Fruit fly (Drosophila melanogaster) whole organism, embryonic: ENCODE results near the gene stas.

Experiments used
- ATbp ChIP-seq: fragments of 200-800 bp; sonication (Bioruptor generic); optimal IDR thresholded peaks from 2 replicates; lab custom pipeline; 2017; ENCODE audit warnings: missing biosample characterization, mild to moderate bottlenecking, missing genetic modification characterization, missing genetic modification reagents
- B-H1 ChIP-seq: fragments of 200-800 bp; sonication (Bioruptor generic); IDR thresholded peaks from 3 replicates; pipeline ENCODE4 v1.3.6; 2022; ENCODE audit warnings: missing biosample characterization, missing genetic modification characterization
- Bgb ChIP-seq: fragments of 200-800 bp; sonication (Bioruptor generic); IDR thresholded peaks from 2 replicates; pipeline ENCODE4 v1.3.6; 2022; ENCODE audit warnings: missing biosample characterization, missing genetic modification characterization; ENCODE audit not compliant: partially characterized antibody
- CG1024 ChIP-seq: fragments of 200-800 bp; sonication (Bioruptor generic); IDR thresholded peaks from 2 replicates; pipeline ENCODE4 v1.3.6; 2022; ENCODE audit warnings: missing biosample characterization, missing genetic modification characterization
- CG13296 ChIP-seq: fragments of 200-800 bp; sonication (Bioruptor generic); optimal IDR thresholded peaks from 3 replicates; lab custom pipeline; 2018; ENCODE audit warnings: missing biosample characterization, mild to moderate bottlenecking, missing genetic modification characterization
- CG14710 ChIP-seq: fragments of 200-800 bp; sonication (Bioruptor generic); optimal IDR thresholded peaks from 3 replicates; lab custom pipeline; 2019; ENCODE audit warnings: missing biosample characterization, mild to moderate bottlenecking, missing genetic modification characterization, moderate library complexity
- CG15073 ChIP-seq: fragments of 200-800 bp; sonication (Bioruptor generic); optimal IDR thresholded peaks from 2 replicates; lab custom pipeline; 2016; ENCODE audit warnings: missing biosample characterization, missing genetic modification characterization
- CG17359 ChIP-seq: fragments of 200-800 bp; sonication (Bioruptor generic); optimal IDR thresholded peaks from 3 replicates; lab custom pipeline; 2018; ENCODE audit warnings: missing biosample characterization, mild to moderate bottlenecking, missing genetic modification characterization, moderate library complexity
- CG2120 ChIP-seq: fragments of 200-800 bp; sonication (Bioruptor generic); optimal IDR thresholded peaks from 3 replicates; lab custom pipeline; 2016; ENCODE audit warnings: missing biosample characterization, missing genetic modification characterization
- CG2129 ChIP-seq: fragments of 200-800 bp; sonication (Bioruptor generic); IDR thresholded peaks from 2 replicates; pipeline ENCODE4 v1.3.6; 2022; ENCODE audit warnings: missing biosample characterization, missing genetic modification characterization; ENCODE audit not compliant: partially characterized antibody
- CG31388 ChIP-seq: fragments of 200-800 bp; sonication (Bioruptor generic); optimal IDR thresholded peaks from 2 replicates; lab custom pipeline; 2016; ENCODE audit warnings: missing biosample characterization, missing genetic modification characterization
- CG4282 ChIP-seq: fragments of 200-800 bp; sonication (Bioruptor generic); optimal IDR thresholded peaks from 2 replicates; lab custom pipeline; 2016; ENCODE audit warnings: missing biosample characterization, missing genetic modification characterization
- CG4707 ChIP-seq: fragments of 200-800 bp; sonication (Bioruptor generic); optimal IDR thresholded peaks from 2 replicates; lab custom pipeline; 2018; ENCODE audit warnings: missing biosample characterization, mild to moderate bottlenecking, missing genetic modification characterization, moderate library complexity
- CG4730 ChIP-seq: fragments of 200-800 bp; sonication (Bioruptor generic); IDR thresholded peaks from 2 replicates; pipeline ENCODE4 v1.3.6; 2022; ENCODE audit warnings: missing biosample characterization, missing genetic modification characterization
- CG6175 ChIP-seq: fragments of 200-800 bp; sonication (Bioruptor generic); IDR thresholded peaks from 3 replicates; pipeline ENCODE4 v1.3.6; 2022; ENCODE audit warnings: missing biosample characterization, missing genetic modification characterization
- CG7556 ChIP-seq: fragments of 200-800 bp; sonication (Bioruptor generic); optimal IDR thresholded peaks from 2 replicates; lab custom pipeline; 2017; ENCODE audit warnings: missing biosample characterization, mild to moderate bottlenecking, missing genetic modification characterization
- CG7963 ChIP-seq: fragments of 200-800 bp; sonication (Bioruptor generic); IDR thresholded peaks from 3 replicates; pipeline ENCODE4 v1.3.6; 2022; ENCODE audit warnings: missing biosample characterization, missing genetic modification characterization; ENCODE audit not compliant: partially characterized antibody
- CG7987 ChIP-seq: fragments of 200-800 bp; sonication (Bioruptor generic); optimal IDR thresholded peaks from 2 replicates; lab custom pipeline; 2018; ENCODE audit warnings: missing biosample characterization, mild to moderate bottlenecking, missing genetic modification characterization, moderate library complexity
- CG9876 ChIP-seq: fragments of 200-800 bp; sonication (Bioruptor generic); optimal IDR thresholded peaks from 2 replicates; lab custom pipeline; 2016; ENCODE audit warnings: missing biosample characterization, missing genetic modification characterization
- Dek ChIP-seq: fragments of 200-800 bp; sonication (Bioruptor generic); optimal IDR thresholded peaks from 3 replicates; lab custom pipeline; 2019; ENCODE audit warnings: missing biosample characterization, mild to moderate bottlenecking, missing genetic modification characterization, moderate library complexity
- Dip3 ChIP-seq: fragments of 200-800 bp; sonication (Bioruptor generic); optimal IDR thresholded peaks from 3 replicates; lab custom pipeline; 2016; ENCODE audit warnings: missing biosample characterization, missing genetic modification characterization
- Dll ChIP-seq: fragments of 200-800 bp; sonication (Bioruptor generic); IDR thresholded peaks from 4 replicates; pipeline ENCODE4 v1.3.6; 2022; ENCODE audit warnings: missing biosample characterization, missing genetic modification characterization; ENCODE audit not compliant: partially characterized antibody
- Fer1 ChIP-seq: fragments of 200-800 bp; sonication (Bioruptor generic); optimal IDR thresholded peaks from 2 replicates; lab custom pipeline; 2017; ENCODE audit warnings: missing biosample characterization, mild to moderate bottlenecking, missing genetic modification characterization
- HmgZ ChIP-seq: fragments of 200-800 bp; sonication (Bioruptor generic); optimal IDR thresholded peaks from 2 replicates; lab custom pipeline; 2018; ENCODE audit warnings: missing biosample characterization, mild to moderate bottlenecking, missing genetic modification characterization
- Hr51 ChIP-seq, 2 experiments: fragments of 200-800 bp; sonication (Bioruptor generic); optimal IDR thresholded peaks; 2 replicates in 1 of 2; 3 replicates in 1 of 2; lab custom pipeline; 2016 to 2018; ENCODE audit warnings: missing biosample characterization in 2 of 2, missing genetic modification characterization in 2 of 2, mild to moderate bottlenecking in 1 of 2, moderate library complexity in 1 of 2
- Lpt ChIP-seq: fragments of >200 bp; optimal IDR thresholded peaks from 2 replicates; lab custom pipeline; 2018; ENCODE audit warnings: missing biosample characterization, missing genetic modification characterization
- NC2α ChIP-seq: fragments of 200-800 bp; sonication (Bioruptor generic); optimal IDR thresholded peaks from 2 replicates; lab custom pipeline; 2016; ENCODE audit warnings: missing biosample characterization, missing genetic modification characterization
- Pdp1 ChIP-seq, 2 experiments: fragments of 200-800 bp; sonication (Bioruptor generic); optimal IDR thresholded peaks; 3 replicates each; lab custom pipeline; 2016; ENCODE audit warnings: missing biosample characterization in 2 of 2, missing genetic modification characterization in 2 of 2, mild to moderate bottlenecking in 1 of 2, moderate library complexity in 1 of 2
- Ptx1 ChIP-seq: fragments of 200-800 bp; sonication (Bioruptor generic); IDR thresholded peaks from 2 replicates; pipeline ENCODE4 v1.3.6; 2022; ENCODE audit warnings: missing biosample characterization, missing genetic modification characterization
- Rfx ChIP-seq: fragments of 200-800 bp; sonication (Bioruptor generic); IDR thresholded peaks from 2 replicates; pipeline ENCODE4 v1.3.6; 2022; ENCODE audit warnings: missing biosample characterization, missing genetic modification characterization
- Rx ChIP-seq: fragments of 200-800 bp; sonication (Bioruptor generic); IDR thresholded peaks from 2 replicates; pipeline ENCODE4 v1.3.6; 2022; ENCODE audit warnings: missing biosample characterization, missing genetic modification characterization
- Sry-δ ChIP-seq: fragments of 200-800 bp; sonication (Bioruptor generic); optimal IDR thresholded peaks from 2 replicates; lab custom pipeline; 2016; ENCODE audit warnings: missing biosample characterization, missing genetic modification characterization
- Xrp1 ChIP-seq: fragments of 200-800 bp; sonication (Bioruptor generic); IDR thresholded peaks from 2 replicates; pipeline ENCODE4 v1.3.6; 2022; ENCODE audit warnings: missing biosample characterization, missing genetic modification characterization
- ara ChIP-seq: fragments of 200-800 bp; sonication (Bioruptor generic); IDR thresholded peaks from 2 replicates; pipeline ENCODE4 v1.3.6; 2022; ENCODE audit warnings: missing biosample characterization, missing genetic modification characterization
- bcd ChIP-seq: fragments of 200-800 bp; sonication (Bioruptor generic); optimal IDR thresholded peaks from 2 replicates; lab custom pipeline; 2017; ENCODE audit warnings: missing biosample characterization, mild to moderate bottlenecking, missing genetic modification characterization
- bigmax ChIP-seq: fragments of 200-800 bp; sonication (Bioruptor generic); optimal IDR thresholded peaks from 2 replicates; lab custom pipeline; 2018; ENCODE audit warnings: missing biosample characterization, mild to moderate bottlenecking, missing genetic modification characterization
- da ChIP-seq: fragments of 200-800 bp; sonication (Bioruptor generic); optimal IDR thresholded peaks from 2 replicates; lab custom pipeline; 2016; ENCODE audit warnings: missing biosample characterization, missing genetic modification characterization
- ems ChIP-seq: fragments of 200-800 bp; sonication (Bioruptor generic); optimal IDR thresholded peaks from 3 replicates; lab custom pipeline; 2016; ENCODE audit warnings: missing biosample characterization, missing genetic modification characterization
- fru ChIP-seq: fragments of >200 bp; optimal IDR thresholded peaks from 2 replicates; lab custom pipeline; 2017
- ken ChIP-seq: fragments of 200-800 bp; sonication (Bioruptor generic); IDR thresholded peaks from 3 replicates; pipeline ENCODE4 v1.3.6; 2022; ENCODE audit warnings: missing biosample characterization, missing genetic modification characterization
- knrl ChIP-seq: fragments of 200-800 bp; sonication (Bioruptor generic); IDR thresholded peaks from 3 replicates; pipeline ENCODE4 v1.3.6; 2022; ENCODE audit warnings: missing biosample characterization, missing genetic modification characterization; ENCODE audit not compliant: partially characterized antibody
- lab ChIP-seq: fragments of 200-800 bp; sonication (Bioruptor generic); optimal IDR thresholded peaks from 3 replicates; lab custom pipeline; 2017; ENCODE audit warnings: missing biosample characterization, missing genetic modification characterization, mild to moderate bottlenecking, moderate library complexity, missing genetic modification reagents
- sc ChIP-seq, 3 experiments: fragments of >200 bp in 2 of 3; fragments of 200-800 bp in 1 of 3; sonication (Bioruptor generic) in 1 of 3; optimal IDR thresholded peaks; 2 replicates in 2 of 3; 3 replicates in 1 of 3; lab custom pipeline; 2017; ENCODE audit warnings: mild to moderate bottlenecking in 1 of 3, missing biosample characterization in 1 of 3, missing genetic modification characterization in 1 of 3, missing genetic modification reagents in 1 of 3
- schlank ChIP-seq: fragments of 200-800 bp; sonication (Bioruptor generic); optimal IDR thresholded peaks from 2 replicates; lab custom pipeline; 2018; ENCODE audit warnings: missing biosample characterization, mild to moderate bottlenecking, missing genetic modification characterization
- sqz ChIP-seq: fragments of 200-800 bp; sonication (Bioruptor generic); optimal IDR thresholded peaks from 3 replicates; lab custom pipeline; 2018; ENCODE audit warnings: missing biosample characterization, mild to moderate bottlenecking, missing genetic modification characterization
- stwl ChIP-seq: fragments of 200-800 bp; sonication (Bioruptor generic); optimal IDR thresholded peaks from 3 replicates; lab custom pipeline; 2018; ENCODE audit warnings: missing biosample characterization, mild to moderate bottlenecking, missing genetic modification characterization, moderate library complexity
- tio ChIP-seq: fragments of 200-800 bp; sonication (Bioruptor generic); optimal IDR thresholded peaks from 2 replicates; lab custom pipeline; 2017; ENCODE audit warnings: missing biosample characterization, missing genetic modification characterization, inconsistent platforms
- unc-4 ChIP-seq: fragments of 200-800 bp; sonication (Bioruptor generic); IDR thresholded peaks from 2 replicates; pipeline ENCODE4 v1.3.6; 2022; ENCODE audit warnings: missing biosample characterization, missing genetic modification characterization; ENCODE audit not compliant: partially characterized antibody
- z ChIP-seq: fragments of 200-800 bp; sonication (Bioruptor generic); IDR thresholded peaks from 3 replicates; pipeline ENCODE4 v1.3.6; 2022; ENCODE audit warnings: missing biosample characterization, missing genetic modification characterization
- zen ChIP-seq: fragments of 200-800 bp; sonication (Bioruptor generic); optimal IDR thresholded peaks from 3 replicates; lab custom pipeline; 2018; ENCODE audit warnings: missing biosample characterization, mild to moderate bottlenecking, missing genetic modification characterization, moderate library complexity

The stas gene

dm6 chrX:17599330-17599729, 28.4 kb downstream of the stas start, which contains the start of gene X11L (continued):
- TF ChIP-seq B-H1 (GFP tag; lab: Robert Waterston, UW), result peak; percentile 27; the same call in 2 of the 3 replicates
- no peak for TF ChIP-seq sqz (GFP tag; lab: Kevin White, UChicago)
- TF ChIP-seq Dek (tag; lab: Kevin White, UChicago), result no peak
- no peak for TF ChIP-seq sc (optimal IDR thresholded peaks at IDR 0.05; lab: Kevin White, UChicago)
- no peak for TF ChIP-seq sc (GFP tag; optimal IDR thresholded peaks at IDR 0.05; lab: Kevin White, UChicago)
- TF ChIP-seq ATbp (GFP tag; lab: Kevin White, UChicago), result peak; percentile 52
- peak; percentile 38 for TF ChIP-seq CG17359 (tag; lab: Kevin White, UChicago)
- TF ChIP-seq CG7963 (GFP tag; lab: Robert Waterston, UW), result peak; percentile 77; the same call in 2 of the 3 replicates
- TF ChIP-seq CG6175, result peak; percentile 60; the same call in 1 of the 3 replicates
- TF ChIP-seq CG9876 (GFP tag; lab: Kevin White, UChicago), result peak; percentile 53
- peak; percentile 78 for TF ChIP-seq HmgZ (tag; lab: Kevin White, UChicago)
- TF ChIP-seq unc-4, result peak; percentile 81
- TF ChIP-seq Pdp1 (GFP tag; optimal IDR thresholded peaks at IDR 0.05; lab: Kevin White, UChicago), result peak; percentile 65 to 75
- TF ChIP-seq zen (tag; lab: Kevin White, UChicago), result peak; percentile 61
- peak; percentile 57 for TF ChIP-seq CG7556 (GFP tag; lab: Kevin White, UChicago)
- peak; percentile 66 for TF ChIP-seq ara
- TF ChIP-seq CG7987 (GFP tag; lab: Kevin White, UChicago), result peak; percentile 29
- TF ChIP-seq fru, result no peak
- TF ChIP-seq CG4707 (GFP tag; lab: Kevin White, UChicago), result no peak
- TF ChIP-seq CG4282 (GFP tag; lab: Kevin White, UChicago), result peak; percentile 65
- peak; percentile 53 for TF ChIP-seq Fer1 (GFP tag; lab: Kevin White, UChicago)
- peak; percentile 87 for TF ChIP-seq CG2120 (GFP tag; lab: Kevin White, UChicago)
- peak; percentile 63; the same call in 1 of the 2 replicates for TF ChIP-seq CG1024 (GFP tag; lab: Robert Waterston, UW)
- no peak for TF ChIP-seq bigmax
- TF ChIP-seq Sry-δ, result peak; percentile 82
- TF ChIP-seq Hr51 (GFP tag; optimal IDR thresholded peaks at IDR 0.05; lab: Kevin White, UChicago), result peak in 1 of 2 experiments; percentile 62
- TF ChIP-seq CG15073 (GFP tag; lab: Kevin White, UChicago), result no peak
- TF ChIP-seq Ptx1, result peak; percentile 67
- TF ChIP-seq tio (GFP tag; lab: Kevin White, UChicago), result no peak
- no peak for TF ChIP-seq schlank (tag; lab: Kevin White, UChicago)
- peak; percentile 94 for TF ChIP-seq Bgb (GFP tag; lab: Robert Waterston, UW)
- TF ChIP-seq stwl (tag; lab: Kevin White, UChicago), result peak; percentile 90
- no peak for TF ChIP-seq CG13296 (GFP tag; lab: Kevin White, UChicago)
- no peak for TF ChIP-seq bcd (GFP tag; lab: Kevin White, UChicago)
- TF ChIP-seq NC2α (GFP tag; lab: Kevin White, UChicago), result no peak
- peak; percentile 79; the same call in 2 of the 3 replicates for TF ChIP-seq ken
- peak; percentile 62 for TF ChIP-seq CG14710 (tag; lab: Kevin White, UChicago)
- peak; percentile 59; the same call in 1 of the 2 replicates for TF ChIP-seq Rx
- peak; percentile 53 for TF ChIP-seq CG2129
- TF ChIP-seq Xrp1 (GFP tag; lab: Robert Waterston, UW), result peak; percentile 70
- TF ChIP-seq knrl (GFP tag; lab: Robert Waterston, UW), result peak; percentile 88
- no peak for TF ChIP-seq lab (GFP tag; lab: Kevin White, UChicago)
- peak; percentile 53 for TF ChIP-seq CG4730
- peak; percentile 74 for TF ChIP-seq Dip3
- TF ChIP-seq Rfx (GFP tag; lab: Robert Waterston, UW), result peak; percentile 84
- TF ChIP-seq z (GFP tag; lab: Robert Waterston, UW), result no peak
- peak; percentile 59 for TF ChIP-seq ems (GFP tag; lab: Kevin White, UChicago)
- TF ChIP-seq Dll, result peak; percentile 87
- TF ChIP-seq da (GFP tag; lab: Kevin White, UChicago), result no peak
- peak; percentile 43 for TF ChIP-seq CG31388 (GFP tag; lab: Kevin White, UChicago)
- no peak for TF ChIP-seq Lpt
